Worm (Caenorhabditis elegans) whole organism, L1 larva: ENCODE data around the gene rabs-5.

Source experiments
- C04F5.9 ChIP-seq: sonication (generic microtip); optimal IDR thresholded peaks from 2 replicates; lab custom pipeline; 2016; ENCODE audit warnings: missing genetic modification characterization, missing compliant biosample characterization
- C16A3.4 ChIP-seq: fragments of 150-350 bp; optimal IDR thresholded peaks from 2 replicates; lab custom pipeline; 2014; ENCODE audit warnings: missing biosample characterization, missing genetic modification characterization
- F16B12.6 ChIP-seq: fragments of 150-350 bp; optimal IDR thresholded peaks from 2 replicates; lab custom pipeline; 2014; ENCODE audit warnings: missing biosample characterization, missing genetic modification characterization
- Y116A8C.19 ChIP-seq: sonication (generic microtip); optimal IDR thresholded peaks from 2 replicates; lab custom pipeline; 2016; ENCODE audit warnings: missing compliant biosample characterization, missing genetic modification characterization, borderline replicate concordance
- aha-1 ChIP-seq: fragments of 150-350 bp; optimal IDR thresholded peaks from 2 replicates; lab custom pipeline; 2014; ENCODE audit warnings: missing biosample characterization, missing genetic modification characterization
- alr-1 ChIP-seq: fragments of 200-800 bp; sonication (Bioruptor generic); optimal IDR thresholded peaks from 2 replicates; lab custom pipeline; 2018; ENCODE audit warnings: borderline replicate concordance, mild to moderate bottlenecking, missing genetic modification characterization, missing compliant biosample characterization
- ama-1 ChIP-seq: fragments of 150-350 bp; optimal IDR thresholded peaks from 2 replicates; lab custom pipeline; 2014
- blmp-1 ChIP-seq: fragments of 150-350 bp; optimal IDR thresholded peaks from 2 replicates; lab custom pipeline; 2014; ENCODE audit warnings: missing biosample characterization, missing genetic modification characterization
- ceh-8 ChIP-seq: fragments of 200-800 bp; sonication (Bioruptor generic); optimal IDR thresholded peaks from 2 replicates; lab custom pipeline; 2018; ENCODE audit warnings: mild to moderate bottlenecking, missing genetic modification characterization, moderate library complexity, missing compliant biosample characterization
- ceh-82 ChIP-seq, 3 experiments: fragments of 150-350 bp in 1 of 3; sonication (generic microtip) in 2 of 3; optimal IDR thresholded peaks; 2 replicates each; lab custom pipeline; 2014 to 2017; ENCODE audit warnings: missing biosample characterization in 3 of 3, missing genetic modification characterization in 3 of 3
- ces-1 ChIP-seq: fragments of 150-350 bp; optimal IDR thresholded peaks from 2 replicates; lab custom pipeline; 2014; ENCODE audit warnings: missing biosample characterization, missing genetic modification reagents, missing genetic modification characterization
- dpl-1 ChIP-seq, 3 experiments: fragments of 150-350 bp in 2 of 3; sonication (generic microtip) in 1 of 3; optimal IDR thresholded peaks; 2 replicates each; lab custom pipeline; 2014 to 2017; ENCODE audit warnings: missing biosample characterization in 3 of 3, missing genetic modification characterization in 3 of 3, missing genetic modification reagents in 3 of 3
- dsc-1 ChIP-seq: sonication (generic microtip); optimal IDR thresholded peaks from 2 replicates; lab custom pipeline; 2016; ENCODE audit warnings: mild to moderate bottlenecking, missing genetic modification characterization, missing compliant biosample characterization
- efl-3 ChIP-seq: fragments of 200-800 bp; sonication (Bioruptor generic); optimal IDR thresholded peaks from 2 replicates; lab custom pipeline; 2018; ENCODE audit warnings: mild to moderate bottlenecking, missing genetic modification characterization, missing compliant biosample characterization
- egl-13 ChIP-seq: sonication (generic microtip); optimal IDR thresholded peaks from 2 replicates; lab custom pipeline; 2016; ENCODE audit warnings: missing genotype, missing genetic modification reagents, missing genetic modification characterization, missing compliant biosample characterization
- egl-27 ChIP-seq, 2 experiments: fragments of 150-350 bp in 1 of 2; sonication (generic microtip); optimal IDR thresholded peaks; 3 replicates each; lab custom pipeline; 2017 to 2018; ENCODE audit warnings: missing biosample characterization in 2 of 2, missing genetic modification characterization in 2 of 2, missing genetic modification reagents in 2 of 2
- fkh-10 ChIP-seq: sonication (generic microtip); optimal IDR thresholded peaks from 2 replicates; lab custom pipeline; 2017; ENCODE audit warnings: missing biosample characterization, missing genetic modification reagents, missing genetic modification characterization
- fkh-4 ChIP-seq: sonication (generic microtip); optimal IDR thresholded peaks from 2 replicates; lab custom pipeline; 2016; ENCODE audit warnings: missing compliant biosample characterization, missing genetic modification characterization, borderline replicate concordance
- fkh-8 ChIP-seq: sonication (generic microtip); optimal IDR thresholded peaks from 2 replicates; lab custom pipeline; 2016; ENCODE audit warnings: mild to moderate bottlenecking, missing genetic modification characterization, missing compliant biosample characterization
- fos-1 ChIP-seq: fragments of 150-350 bp; optimal IDR thresholded peaks from 2 replicates; lab custom pipeline; 2014; ENCODE audit warnings: missing biosample characterization, missing genetic modification characterization
- grh-1 ChIP-seq: fragments of 200-800 bp; sonication (Bioruptor generic); IDR thresholded peaks from 2 replicates; pipeline ENCODE4 v1.3.6; 2022; ENCODE audit warnings: missing genetic modification reagents, missing genetic modification characterization, missing compliant biosample characterization
- hpl-2 ChIP-seq: fragments of 150-350 bp; optimal IDR thresholded peaks from 2 replicates; lab custom pipeline; 2014; ENCODE audit warnings: missing biosample characterization, missing genetic modification reagents, missing genetic modification characterization
- isw-1 ChIP-seq: fragments of 200-800 bp; sonication (Bioruptor generic); IDR thresholded peaks from 2 replicates; pipeline ENCODE4 v1.3.6; 2022; ENCODE audit warnings: missing genetic modification characterization, missing compliant biosample characterization
- jun-1 ChIP-seq: fragments of 150-350 bp; optimal IDR thresholded peaks from 2 replicates; lab custom pipeline; 2014; ENCODE audit warnings: missing biosample characterization, missing genetic modification reagents, missing genetic modification characterization
- lin-13 ChIP-seq: fragments of 150-350 bp; optimal IDR thresholded peaks from 2 replicates; lab custom pipeline; 2014; ENCODE audit warnings: missing biosample characterization, missing genetic modification reagents, missing genetic modification characterization
- lin-14 ChIP-seq: fragments of 200-800 bp; sonication (Bioruptor generic); optimal IDR thresholded peaks from 2 replicates; lab custom pipeline; 2018; ENCODE audit warnings: mild to moderate bottlenecking, missing genetic modification characterization, moderate library complexity, missing compliant biosample characterization
- lin-35 ChIP-seq, 2 experiments: fragments of 150-350 bp; optimal IDR thresholded peaks; 2 replicates each; lab custom pipeline; 2014; ENCODE audit warnings: missing biosample characterization in 2 of 2, missing genetic modification characterization in 2 of 2, missing genetic modification reagents in 2 of 2
- lin-39 ChIP-seq: fragments of 150-350 bp; optimal IDR thresholded peaks from 2 replicates; lab custom pipeline; 2014; ENCODE audit warnings: missing biosample characterization, missing genetic modification reagents, missing genetic modification characterization
- lsy-2 ChIP-seq, 2 experiments: fragments of 150-350 bp; optimal IDR thresholded peaks; 2 replicates each; lab custom pipeline; 2014; ENCODE audit warnings: missing biosample characterization in 2 of 2, missing genetic modification characterization in 2 of 2
- mab-9 ChIP-seq: fragments of 200-800 bp; sonication (Bioruptor generic); IDR thresholded peaks from 2 replicates; pipeline ENCODE4 v1.3.6; 2022; ENCODE audit warnings: missing genetic modification reagents, missing genetic modification characterization, missing compliant biosample characterization
- mdl-1 ChIP-seq, 2 experiments: fragments of 150-350 bp; optimal IDR thresholded peaks; 2 replicates each; lab custom pipeline; 2014 to 2017; ENCODE audit warnings: missing biosample characterization in 2 of 2, missing genetic modification characterization in 2 of 2, inconsistent platforms in 1 of 2
- mef-2 ChIP-seq: fragments of 150-350 bp; optimal IDR thresholded peaks from 2 replicates; lab custom pipeline; 2014; ENCODE audit warnings: missing biosample characterization, missing genetic modification characterization
- mep-1 ChIP-seq: fragments of 150-350 bp; optimal IDR thresholded peaks from 2 replicates; lab custom pipeline; 2014; ENCODE audit warnings: missing biosample characterization, missing genetic modification characterization
- nhr-11 ChIP-seq: fragments of 150-350 bp; optimal IDR thresholded peaks from 2 replicates; lab custom pipeline; 2014; ENCODE audit warnings: missing biosample characterization, missing genetic modification characterization
- nhr-12 ChIP-seq: sonication (generic microtip); optimal IDR thresholded peaks from 2 replicates; lab custom pipeline; 2017; ENCODE audit warnings: missing biosample characterization, missing genetic modification characterization
- nhr-20 ChIP-seq: sonication (generic microtip); optimal IDR thresholded peaks from 2 replicates; lab custom pipeline; 2016; ENCODE audit warnings: mild to moderate bottlenecking, missing genetic modification characterization, missing compliant biosample characterization
- nhr-237 ChIP-seq: fragments of 150-350 bp; optimal IDR thresholded peaks from 2 replicates; lab custom pipeline; 2014; ENCODE audit warnings: missing biosample characterization, missing genetic modification characterization
- nhr-47 ChIP-seq: sonication (generic microtip); optimal IDR thresholded peaks from 2 replicates; lab custom pipeline; 2016; ENCODE audit warnings: mild to moderate bottlenecking, missing genetic modification characterization, moderate library complexity, missing compliant biosample characterization
- nhr-71 ChIP-seq: sonication (generic microtip); optimal IDR thresholded peaks from 2 replicates; lab custom pipeline; 2016; ENCODE audit warnings: mild to moderate bottlenecking, missing genetic modification characterization, moderate library complexity, missing compliant biosample characterization
- nhr-76 ChIP-seq: sonication (generic microtip); optimal IDR thresholded peaks from 2 replicates; lab custom pipeline; 2017; ENCODE audit warnings: missing biosample characterization, missing genetic modification characterization
- nhr-77 ChIP-seq: fragments of 150-350 bp; optimal IDR thresholded peaks from 2 replicates; lab custom pipeline; 2014; ENCODE audit warnings: missing biosample characterization, missing genetic modification characterization
- pqm-1 ChIP-seq: sonication (generic microtip); optimal IDR thresholded peaks from 3 replicates; lab custom pipeline; 2017; ENCODE audit warnings: missing biosample characterization, missing genetic modification characterization
- snu-23 ChIP-seq: sonication (generic microtip); optimal IDR thresholded peaks from 2 replicates; lab custom pipeline; 2016; ENCODE audit warnings: missing genetic modification characterization, missing compliant biosample characterization
- sptf-1 ChIP-seq: fragments of 150-350 bp; optimal IDR thresholded peaks from 2 replicates; lab custom pipeline; 2014; ENCODE audit warnings: missing biosample characterization, missing genetic modification characterization
- swsn-7 ChIP-seq: sonication (generic microtip); optimal IDR thresholded peaks from 2 replicates; lab custom pipeline; 2016; ENCODE audit warnings: missing genetic modification characterization, missing compliant biosample characterization
- tbx-2 ChIP-seq: sonication (generic microtip); optimal IDR thresholded peaks from 2 replicates; lab custom pipeline; 2016; ENCODE audit warnings: missing genetic modification characterization, missing compliant biosample characterization
- tlp-1 ChIP-seq: fragments of 150-350 bp; optimal IDR thresholded peaks from 2 replicates; lab custom pipeline; 2014; ENCODE audit warnings: missing biosample characterization, missing genetic modification characterization
- unc-130 ChIP-seq: fragments of 150-350 bp; optimal IDR thresholded peaks from 2 replicates; lab custom pipeline; 2017; ENCODE audit warnings: missing biosample characterization, missing genetic modification characterization, inconsistent platforms
- unc-86 ChIP-seq: sonication (generic microtip); optimal IDR thresholded peaks from 2 replicates; lab custom pipeline; 2016; ENCODE audit warnings: missing genetic modification characterization, missing compliant biosample characterization
- unc-98 ChIP-seq: fragments of 200-800 bp; sonication (Bioruptor generic); IDR thresholded peaks from 2 replicates; pipeline ENCODE4 v1.3.6; 2022; ENCODE audit warnings: missing genetic modification characterization, missing compliant biosample characterization
- xbp-1 ChIP-seq: sonication (generic microtip); optimal IDR thresholded peaks from 2 replicates; lab custom pipeline; 2016; ENCODE audit warnings: missing genetic modification characterization, missing compliant biosample characterization
- ztf-11 ChIP-seq, 2 experiments: sonication (generic microtip); optimal IDR thresholded peaks; 2 replicates each; lab custom pipeline; 2016 to 2017; ENCODE audit warnings: missing genetic modification characterization in 2 of 2, missing biosample characterization in 1 of 2, missing compliant biosample characterization in 1 of 2
- ztf-4 ChIP-seq: fragments of 150-350 bp; optimal IDR thresholded peaks from 2 replicates; lab custom pipeline; 2014; ENCODE audit warnings: missing biosample characterization, missing genetic modification characterization

Gene rabs-5

DNA sequence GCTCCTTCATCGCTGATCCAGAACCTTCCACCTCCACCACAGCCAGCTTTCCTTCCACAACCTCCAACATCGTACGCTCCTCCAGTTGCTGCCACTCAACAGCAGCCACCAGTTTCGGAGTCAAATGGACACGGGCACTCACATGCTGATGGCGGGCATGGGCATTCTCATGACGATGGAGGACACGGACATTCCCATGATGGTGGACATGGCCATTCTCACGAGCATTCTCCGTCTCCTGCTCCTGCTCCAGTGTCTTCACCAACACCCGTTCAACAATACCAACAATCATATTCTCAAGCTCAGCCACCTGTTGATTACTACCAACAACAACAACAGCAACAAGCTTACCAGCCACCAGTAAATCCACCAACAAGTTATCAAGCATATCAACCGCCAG lies 7.1 kb upstream of the rabs-5 start:
- no peak for TF ChIP-seq lin-13
- no peak for TF ChIP-seq ztf-11 (tag; optimal IDR thresholded peaks at IDR 0.05; lab: Kevin White, UChicago)
- TF ChIP-seq egl-27 (tag; optimal IDR thresholded peaks at IDR 0.05; lab: Kevin White, UChicago) = no peak
- no peak for TF ChIP-seq nhr-47 (tag; lab: Kevin White, UChicago)

DNA sequence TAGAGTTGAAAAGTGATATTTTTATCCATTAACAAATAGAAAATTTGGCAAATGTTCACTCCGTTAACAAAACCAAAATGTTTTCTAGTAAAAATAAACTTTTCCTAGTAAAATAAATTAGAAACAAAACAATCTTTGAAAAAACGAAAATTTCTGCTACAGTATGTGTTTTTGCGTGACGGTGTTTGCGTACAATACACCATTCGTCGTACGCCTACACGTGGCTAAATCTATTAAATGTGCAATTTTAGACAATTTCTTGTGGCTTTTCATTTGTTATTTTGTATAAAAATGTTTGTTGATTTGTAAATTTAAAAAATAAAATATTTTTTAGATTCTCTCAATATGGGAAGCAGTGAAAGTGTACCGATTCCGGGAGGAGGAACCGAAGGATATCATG lies 5.8 kb upstream of the rabs-5 start, which contains the start of gene Y42H9AR.1:
Gene Y42H9AR.1, plus strand, starts transcription at position 233 of the 400 bp plus-strand sequence.
- no peak for TF ChIP-seq sptf-1
- TF ChIP-seq F16B12.6 = peak; percentile 92
- peak; percentile 15 for TF ChIP-seq nhr-47 (tag; lab: Kevin White, UChicago)
- TF ChIP-seq unc-86 (tag; lab: Kevin White, UChicago) = no peak
- TF ChIP-seq C16A3.4 (tag; lab: Kevin White, UChicago) = no peak
- TF ChIP-seq ama-1 (lab: Kevin White, UChicago) = no peak
- TF ChIP-seq ztf-4 (tag; lab: Kevin White, UChicago) = no peak
- no peak for TF ChIP-seq hpl-2 (GFP tag; lab: Kevin White, UChicago)
- no peak for TF ChIP-seq pqm-1 (tag; lab: Kevin White, UChicago)
- TF ChIP-seq fkh-10 = no peak
- no peak for TF ChIP-seq nhr-76
- no peak for TF ChIP-seq Y116A8C.19 (tag; lab: Kevin White, UChicago)
- TF ChIP-seq lin-35 (GFP tag; optimal IDR thresholded peaks at IDR 0.05; lab: Kevin White, UChicago) = peak in 1 of 2 experiments; percentile 42
- peak; percentile 11 for TF ChIP-seq blmp-1 (tag; lab: Kevin White, UChicago)
- peak; percentile 18 for TF ChIP-seq nhr-20 (tag; lab: Kevin White, UChicago)
- no peak for TF ChIP-seq nhr-237 (tag; lab: Kevin White, UChicago)
- no peak for TF ChIP-seq efl-3
- no peak for TF ChIP-seq ztf-11 (tag; optimal IDR thresholded peaks at IDR 0.05; lab: Kevin White, UChicago)
- TF ChIP-seq snu-23 (GFP tag; lab: Kevin White, UChicago) = peak; percentile 2
- no peak for TF ChIP-seq ceh-8 (GFP tag; lab: Kevin White, UChicago)
- TF ChIP-seq jun-1 (tag; lab: Kevin White, UChicago) = no peak
- no peak for TF ChIP-seq lin-39 (tag; lab: Kevin White, UChicago)
- TF ChIP-seq grh-1 (GFP tag; lab: Robert Waterston, UW) = no peak
- TF ChIP-seq mdl-1 (tag; optimal IDR thresholded peaks at IDR 0.05; lab: Kevin White, UChicago) = peak in 1 of 2 experiments; percentile 61
- TF ChIP-seq lin-14 (GFP tag; lab: Kevin White, UChicago) = no peak
- TF ChIP-seq mef-2 = no peak
- no peak for TF ChIP-seq nhr-11
- TF ChIP-seq nhr-77 (tag; lab: Kevin White, UChicago) = no peak
- peak in 2 of 3 experiments; percentile 12 to 46 for TF ChIP-seq dpl-1 (GFP tag; optimal IDR thresholded peaks at IDR 0.05; lab: Kevin White, UChicago)
- no peak for TF ChIP-seq nhr-12 (tag; lab: Kevin White, UChicago)
- no peak for TF ChIP-seq mab-9 (GFP tag; lab: Robert Waterston, UW)
- TF ChIP-seq xbp-1 (tag; lab: Kevin White, UChicago) = peak; percentile 49
- TF ChIP-seq dsc-1 (tag; lab: Kevin White, UChicago) = no peak
- no peak for TF ChIP-seq swsn-7 (tag; lab: Kevin White, UChicago)
- TF ChIP-seq fkh-8 (tag; lab: Kevin White, UChicago) = no peak
- TF ChIP-seq C04F5.9 = no peak
- no peak for TF ChIP-seq aha-1 (tag; lab: Kevin White, UChicago)
- peak in 1 of 2 experiments; percentile 37 for TF ChIP-seq lsy-2 (tag; optimal IDR thresholded peaks at IDR 0.05; lab: Kevin White, UChicago)
- TF ChIP-seq unc-130 (tag; lab: Kevin White, UChicago) = no peak
- no peak for TF ChIP-seq fkh-4 (tag; lab: Kevin White, UChicago)
- no peak for TF ChIP-seq ceh-82 (tag; optimal IDR thresholded peaks at IDR 0.05; lab: Kevin White, UChicago)
- no peak for TF ChIP-seq nhr-71
- TF ChIP-seq isw-1 (GFP tag; lab: Robert Waterston, UW) = no peak
- no peak for TF ChIP-seq egl-13 (tag; lab: Kevin White, UChicago)
- no peak for TF ChIP-seq tbx-2 (tag; lab: Kevin White, UChicago)
- peak; percentile 38 for TF ChIP-seq mep-1 (tag; lab: Kevin White, UChicago)
- no peak for TF ChIP-seq unc-98 (GFP tag; lab: Robert Waterston, UW)
- TF ChIP-seq tlp-1 = no peak
- TF ChIP-seq alr-1 (tag; lab: Kevin White, UChicago) = no peak
- TF ChIP-seq fos-1 (tag; lab: Kevin White, UChicago) = no peak
- no peak for TF ChIP-seq ces-1 (GFP tag; lab: Kevin White, UChicago)
